Fruit fly (Drosophila melanogaster) whole organism, embryonic: ENCODE measurements around the gene Cyp313a5.

ENCODE experiments used
- CG6765 ChIP-seq: fragments of 200-800 bp; sonication (Bioruptor generic); optimal IDR thresholded peaks from 3 replicates; lab custom pipeline; 2017; ENCODE audit warnings: missing biosample characterization, mild to moderate bottlenecking, missing genetic modification characterization
- eyg ChIP-seq: fragments of 200-800 bp; sonication (Bioruptor generic); optimal IDR thresholded peaks from 3 replicates; lab custom pipeline; 2016; ENCODE audit warnings: missing biosample characterization, missing genetic modification characterization

DNA sequence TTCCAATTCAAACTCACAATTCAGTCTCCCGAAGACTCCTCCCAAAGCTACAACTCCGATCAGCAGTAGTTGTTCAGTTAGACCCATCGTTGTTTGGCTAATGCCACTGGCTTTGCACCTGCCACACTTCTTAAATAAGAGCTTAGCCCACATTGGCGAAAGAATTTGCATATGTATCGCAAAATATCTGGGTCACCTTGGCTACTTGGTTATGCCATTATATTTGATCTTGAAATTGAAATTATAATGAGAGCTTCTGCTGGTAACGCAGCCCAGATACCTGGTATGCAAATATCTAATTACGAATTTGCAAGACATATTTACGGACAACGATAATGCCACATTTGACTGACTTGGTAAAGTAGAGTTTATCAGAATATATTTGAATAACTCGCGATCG, 9.6 kb downstream of the Cyp313a5 start, which contains the start of gene CG17404:
- TF ChIP-seq eyg (no peak), CG6765 (no peak)
